Worm (Caenorhabditis elegans) whole organism, young adult: ENCODE data around the gene R03A10.5.

Experiments
- B0035.1 ChIP-seq: sonication (generic microtip); optimal IDR thresholded peaks from 2 replicates; lab custom pipeline; 2016; ENCODE audit warnings: missing genetic modification characterization, mild to moderate bottlenecking, missing compliant biosample characterization, missing genotype, missing genetic modification reagents
- K12H6.12 ChIP-seq: fragments of 200-800 bp; sonication (Bioruptor generic); optimal IDR thresholded peaks from 2 replicates; lab custom pipeline; 2018; ENCODE audit warnings: mild to moderate bottlenecking, missing genetic modification characterization, missing compliant biosample characterization
- ceh-79 ChIP-seq: sonication (generic microtip); optimal IDR thresholded peaks from 2 replicates; lab custom pipeline; 2017; ENCODE audit warnings: mild to moderate bottlenecking, missing genetic modification characterization, missing compliant biosample characterization
- rpc-1 ChIP-seq, 2 experiments: fragments of 150-350 bp in 1 of 2; sonication (generic microtip) in 1 of 2; optimal IDR thresholded peaks; 2 replicates each; lab custom pipeline; 2014 to 2018; ENCODE audit warnings: missing biosample characterization in 1 of 2, missing genetic modification characterization in 1 of 2, missing genetic modification reagents in 1 of 2, missing genotype in 1 of 2
- zfh-2 ChIP-seq: fragments of 200-800 bp; sonication (Bioruptor generic); conservative IDR thresholded peaks from 2 replicates; pipeline ENCODE4 v1.3.6; 2022; ENCODE audit warnings: missing genetic modification reagents, missing genetic modification characterization, missing compliant biosample characterization

DNA sequence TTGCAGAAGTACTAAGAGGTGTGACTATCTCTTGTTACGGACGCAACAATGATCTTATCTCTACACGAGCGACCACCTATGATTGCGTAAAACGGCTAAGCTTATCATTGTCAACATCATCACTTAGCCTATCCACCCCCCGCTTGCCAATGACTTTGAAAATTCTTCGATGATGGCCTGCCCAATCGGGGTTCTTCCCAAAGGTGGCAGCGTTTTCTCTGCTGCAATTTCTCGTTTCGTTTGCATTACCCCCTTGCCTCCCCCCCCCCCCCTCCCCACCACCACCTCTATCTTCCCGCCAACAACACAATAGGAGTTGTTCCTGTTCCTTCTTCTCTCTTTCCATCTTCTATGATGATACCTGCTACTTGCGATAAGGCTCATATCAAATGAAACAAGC is 40.6 kb downstream of the R03A10.5 start:
- TF ChIP-seq K12H6.12 (tag; lab: Kevin White, UChicago) (no peak), zfh-2 (GFP tag; lab: Robert Waterston, UW) (peak; percentile 51; the same call in 1 of the 2 replicates), B0035.1 (tag; lab: Kevin White, UChicago) (no peak), ceh-79 (tag; lab: Kevin White, UChicago) (no peak), rpc-1 (optimal IDR thresholded peaks at IDR 0.05; lab: Kevin White, UChicago) (no peak), rpc-1 (tag; optimal IDR thresholded peaks at IDR 0.05; lab: Kevin White, UChicago) (no peak)
